Worm (Caenorhabditis elegans) whole organism, early embryonic: ENCODE data around the gene nlp-76.

Experiments used
- B0310.2 ChIP-seq: sonication (generic microtip); optimal IDR thresholded peaks from 2 replicates; lab custom pipeline; 2016; ENCODE audit warnings: mild to moderate bottlenecking, missing genetic modification characterization, missing compliant biosample characterization
- F13C5.2 ChIP-seq: sonication (generic microtip); optimal IDR thresholded peaks from 2 replicates; lab custom pipeline; 2017; ENCODE audit warnings: mild to moderate bottlenecking, missing genetic modification characterization, inconsistent platforms, missing compliant biosample characterization
- aly-1 ChIP-seq: sonication (generic microtip); optimal IDR thresholded peaks from 2 replicates; lab custom pipeline; 2016; ENCODE audit warnings: missing genetic modification characterization, missing compliant biosample characterization
- ama-1 ChIP-seq: fragments of 150-350 bp; optimal IDR thresholded peaks from 2 replicates; lab custom pipeline; 2014
- ceh-13 ChIP-seq: fragments of 200-800 bp; sonication (Bioruptor generic); optimal IDR thresholded peaks from 2 replicates; lab custom pipeline; 2018; ENCODE audit warnings: mild to moderate bottlenecking, missing genetic modification characterization, missing compliant biosample characterization
- ceh-36 ChIP-seq: sonication (generic microtip); optimal IDR thresholded peaks from 2 replicates; lab custom pipeline; 2016; ENCODE audit warnings: missing genetic modification characterization, inconsistent platforms, missing compliant biosample characterization
- ets-7 ChIP-seq: sonication (generic microtip); optimal IDR thresholded peaks from 2 replicates; lab custom pipeline; 2016; ENCODE audit warnings: missing genotype, missing genetic modification characterization, missing compliant biosample characterization
- flt-1 ChIP-seq: fragments of 200-800 bp; sonication (Bioruptor generic); IDR thresholded peaks from 2 replicates; pipeline ENCODE4 v1.3.6; 2022; ENCODE audit warnings: missing genetic modification characterization, missing compliant biosample characterization
- hmbx-1 ChIP-seq: sonication (generic microtip); optimal IDR thresholded peaks from 2 replicates; lab custom pipeline; 2016; ENCODE audit warnings: mild to moderate bottlenecking, missing genetic modification characterization, missing compliant biosample characterization
- hmg-4 ChIP-seq: fragments of 200-800 bp; sonication (Bioruptor generic); optimal IDR thresholded peaks from 2 replicates; lab custom pipeline; 2018; ENCODE audit warnings: mild to moderate bottlenecking, missing genetic modification characterization, missing compliant biosample characterization
- hnd-1 ChIP-seq: sonication (generic microtip); optimal IDR thresholded peaks from 2 replicates; lab custom pipeline; 2016; ENCODE audit warnings: missing genetic modification characterization, missing compliant biosample characterization
- pes-1 ChIP-seq: fragments of 200-800 bp; sonication (Bioruptor generic); IDR thresholded peaks from 2 replicates; pipeline ENCODE4 v1.3.6; 2022; ENCODE audit warnings: missing genetic modification reagents, missing genetic modification characterization, missing compliant biosample characterization
- scrt-1 ChIP-seq: fragments of 200-800 bp; sonication (Bioruptor generic); IDR thresholded peaks from 2 replicates; pipeline ENCODE4 v1.3.6; 2022; ENCODE audit warnings: missing genetic modification characterization, missing compliant biosample characterization
- sea-1 ChIP-seq: fragments of 200-800 bp; sonication (Bioruptor generic); conservative IDR thresholded peaks from 2 replicates; pipeline ENCODE4 v1.3.6; 2022; ENCODE audit warnings: missing genetic modification characterization, missing compliant biosample characterization
- tbx-11 ChIP-seq: fragments of 200-800 bp; sonication (Bioruptor generic); IDR thresholded peaks from 2 replicates; pipeline ENCODE4 v1.3.6; 2022; ENCODE audit warnings: missing genetic modification characterization, missing compliant biosample characterization
- tbx-37 ChIP-seq: fragments of 200-800 bp; sonication (Bioruptor generic); conservative IDR thresholded peaks from 2 replicates; pipeline ENCODE4 v1.3.6; 2022; ENCODE audit warnings: missing genetic modification reagents, missing genetic modification characterization, missing compliant biosample characterization
- tra-4 ChIP-seq: sonication (generic microtip); optimal IDR thresholded peaks from 2 replicates; lab custom pipeline; 2017; ENCODE audit warnings: missing genetic modification characterization, missing compliant biosample characterization

Gene nlp-76

ce11 chrX:12655339-12655875 is 8.3 kb downstream of the nlp-76 start:
- TF ChIP-seq F13C5.2 (tag; lab: Kevin White, UChicago) (no peak), B0310.2 (no peak), tbx-11 (no peak), hnd-1 (tag; lab: Kevin White, UChicago) (no peak), ceh-36 (tag; lab: Kevin White, UChicago) (no peak), ets-7 (tag; lab: Kevin White, UChicago) (no peak), aly-1 (tag; lab: Kevin White, UChicago) (no peak), tra-4 (tag; lab: Kevin White, UChicago) (no peak), hmg-4 (GFP tag; lab: Kevin White, UChicago) (no peak), scrt-1 (GFP tag; lab: Robert Waterston, UW) (no peak), hmbx-1 (tag; lab: Kevin White, UChicago) (no peak), ceh-13 (no peak), sea-1 (GFP tag; lab: Robert Waterston, UW) (no peak), pes-1 (GFP tag; lab: Robert Waterston, UW) (no peak), tbx-37 (no peak), flt-1 (GFP tag; lab: Robert Waterston, UW) (no peak), ama-1 (lab: Kevin White, UChicago) (no peak)

- no peak for TF ChIP-seq aly-1 (tag; lab: Kevin White, UChicago)
- no peak for TF ChIP-seq hnd-1 (tag; lab: Kevin White, UChicago)
- no peak for TF ChIP-seq pes-1 (GFP tag; lab: Robert Waterston, UW)
- TF ChIP-seq tra-4 (tag; lab: Kevin White, UChicago), result no peak
- no peak for TF ChIP-seq F13C5.2 (tag; lab: Kevin White, UChicago)
- TF ChIP-seq sea-1 (GFP tag; lab: Robert Waterston, UW), result no peak
- no peak for TF ChIP-seq hmg-4 (GFP tag; lab: Kevin White, UChicago)
- TF ChIP-seq ama-1 (lab: Kevin White, UChicago), result no peak
- no peak for TF ChIP-seq ceh-13
- TF ChIP-seq scrt-1 (GFP tag; lab: Robert Waterston, UW), result no peak
- TF ChIP-seq flt-1 (GFP tag; lab: Robert Waterston, UW), result no peak
- TF ChIP-seq ceh-36 (tag; lab: Kevin White, UChicago), result no peak
- TF ChIP-seq hmbx-1 (tag; lab: Kevin White, UChicago), result no peak
- no peak for TF ChIP-seq ets-7 (tag; lab: Kevin White, UChicago)
- no peak for TF ChIP-seq tbx-11
- TF ChIP-seq tbx-37, result no peak
- no peak for TF ChIP-seq B0310.2
Observed at ce11 chrX:12646546-12647167, 17.0 kb downstream of the nlp-76 start, which contains the start of gene zmp-5. zmp-5 (plus strand) TSS chrX:12647117.

- no peak for TF ChIP-seq hmbx-1 (tag; lab: Kevin White, UChicago)
- TF ChIP-seq F13C5.2 (tag; lab: Kevin White, UChicago), result no peak
- TF ChIP-seq ets-7 (tag; lab: Kevin White, UChicago), result no peak
- no peak for TF ChIP-seq pes-1 (GFP tag; lab: Robert Waterston, UW)
- TF ChIP-seq B0310.2, result no peak
Observed at ce11 chrX:12645846-12646245, 17.9 kb downstream of the nlp-76 start.

ce11 chrX:12642952-12643351 is 20.8 kb downstream of the nlp-76 start:
- TF ChIP-seq hmg-4 (GFP tag; lab: Kevin White, UChicago) (no peak), flt-1 (GFP tag; lab: Robert Waterston, UW) (no peak), scrt-1 (GFP tag; lab: Robert Waterston, UW) (no peak), ets-7 (tag; lab: Kevin White, UChicago) (no peak), B0310.2 (no peak), aly-1 (tag; lab: Kevin White, UChicago) (no peak), tra-4 (tag; lab: Kevin White, UChicago) (no peak), pes-1 (GFP tag; lab: Robert Waterston, UW) (no peak), tbx-11 (no peak), ama-1 (lab: Kevin White, UChicago) (no peak), F13C5.2 (tag; lab: Kevin White, UChicago) (no peak), hnd-1 (tag; lab: Kevin White, UChicago) (no peak), tbx-37 (no peak), ceh-36 (tag; lab: Kevin White, UChicago) (no peak), ceh-13 (no peak), sea-1 (GFP tag; lab: Robert Waterston, UW) (no peak), hmbx-1 (tag; lab: Kevin White, UChicago) (no peak)

- TF ChIP-seq aly-1 (tag; lab: Kevin White, UChicago), result no peak
- no peak for TF ChIP-seq B0310.2
- no peak for TF ChIP-seq ama-1 (lab: Kevin White, UChicago)
- no peak for TF ChIP-seq ceh-36 (tag; lab: Kevin White, UChicago)
- no peak for TF ChIP-seq hmbx-1 (tag; lab: Kevin White, UChicago)
- TF ChIP-seq ceh-13, result no peak
- no peak for TF ChIP-seq flt-1 (GFP tag; lab: Robert Waterston, UW)
- TF ChIP-seq hnd-1 (tag; lab: Kevin White, UChicago), result no peak
- no peak for TF ChIP-seq ets-7 (tag; lab: Kevin White, UChicago)
- TF ChIP-seq hmg-4 (GFP tag; lab: Kevin White, UChicago), result no peak
- TF ChIP-seq pes-1 (GFP tag; lab: Robert Waterston, UW), result no peak
- no peak for TF ChIP-seq F13C5.2 (tag; lab: Kevin White, UChicago)
- TF ChIP-seq tra-4 (tag; lab: Kevin White, UChicago), result no peak
- TF ChIP-seq tbx-11, result no peak
- TF ChIP-seq tbx-37, result no peak
- no peak for TF ChIP-seq scrt-1 (GFP tag; lab: Robert Waterston, UW)
Observed at ce11 chrX:12640961-12641360, 22.7 kb downstream of the nlp-76 start.

- no peak for TF ChIP-seq sea-1 (GFP tag; lab: Robert Waterston, UW)
Observed at ce11 chrX:12640459-12640858, 23.2 kb downstream of the nlp-76 start, which contains the start of gene R09A8.5. R09A8.5 (minus strand) TSS chrX:12640559.

ce11 chrX:12637978-12638377 is 25.7 kb downstream of the nlp-76 start:
- TF ChIP-seq flt-1 (GFP tag; lab: Robert Waterston, UW) (no peak), ets-7 (tag; lab: Kevin White, UChicago) (no peak), ceh-36 (tag; lab: Kevin White, UChicago) (no peak), tbx-37 (no peak)
